Worm (Caenorhabditis elegans): ENCODE results near the gene F43D2.7.

The F43D2.7 gene

ce11 chrV:14603755-14604154 is 36.2 kb downstream of the F43D2.7 start:
- TF ChIP-seq aly-2 (tag; optimal IDR thresholded peaks at IDR 0.05): no peak
- no peak for TF ChIP-seq Y5F2A.4 (GFP tag; optimal IDR thresholded peaks at IDR 0.05)
- TF ChIP-seq F49E8.2 (tag; optimal IDR thresholded peaks at IDR 0.05; ENCODE audit: borderline replicate concordance): no peak
- no peak for TF ChIP-seq zip-2 (tag; optimal IDR thresholded peaks at IDR 0.05)
- no peak for TF ChIP-seq gei-8 (GFP tag; optimal IDR thresholded peaks at IDR 0.05)
- no peak for TF ChIP-seq tag-97 (GFP tag; IDR thresholded peaks at IDR 0.05)

- TF ChIP-seq F44E2.7 (GFP tag; IDR thresholded peaks at IDR 0.05) (no peak), ctbp-1 (GFP tag; IDR thresholded peaks at IDR 0.05) (no peak), ceh-28 (tag; optimal IDR thresholded peaks at IDR 0.05) (no peak), hlh-11 (tag; optimal IDR thresholded peaks at IDR 0.05) (no peak), arid-1 (GFP tag; conservative IDR thresholded peaks at IDR 0.05) (no peak), pha-4 (GFP tag; IDR thresholded peaks at IDR 0.05) (no peak), pha-4 (tag; optimal IDR thresholded peaks at IDR 0.05) (no peak), unc-130 (GFP tag; optimal IDR thresholded peaks at IDR 0.05) (no peak), hlh-30 (tag; optimal IDR thresholded peaks at IDR 0.05; ENCODE audit: insufficient read depth) (no peak), fkh-10 (GFP tag; optimal IDR thresholded peaks at IDR 0.05) (no peak), mep-1 (tag; optimal IDR thresholded peaks at IDR 0.05) (no peak), Y48G9A.11 (GFP tag; IDR thresholded peaks at IDR 0.05) (no peak), ceh-44 (GFP tag; IDR thresholded peaks at IDR 0.05) (no peak), lin-15B (tag; optimal IDR thresholded peaks at IDR 0.05) (no peak), dmd-9 (GFP tag; IDR thresholded peaks at IDR 0.05) (no peak), aha-1 (tag) (no peak)
Measured at ce11 chrV:14599972-14600371, 40.0 kb downstream of the F43D2.7 start, which contains the start of gene glb-22. Gene glb-22 (plus strand): TSS chrV:14600272.

- TF ChIP-seq pha-4 (GFP tag; IDR thresholded peaks at IDR 0.05) (no peak), pha-4 (tag; optimal IDR thresholded peaks at IDR 0.05) (peak; percentile 22), dpl-1 (GFP tag; optimal IDR thresholded peaks at IDR 0.05) (peak; percentile 24), nhr-6 (tag; optimal IDR thresholded peaks at IDR 0.05) (peak; percentile 75), ceh-28 (tag; optimal IDR thresholded peaks at IDR 0.05) (peak; percentile 29), nhr-28 (tag; optimal IDR thresholded peaks at IDR 0.05) (peak; percentile 48), hlh-30 (tag; optimal IDR thresholded peaks at IDR 0.05; ENCODE audit: insufficient read depth) (peak; percentile 35), hmg-1.1 (GFP tag; IDR thresholded peaks at IDR 0.05) (peak; percentile 54; the same call in 1 of the 2 replicates), lsy-2 (tag; optimal IDR thresholded peaks at IDR 0.05) (peak in 1 of 2 experiments; percentile 57), lin-13 (GFP tag; optimal IDR thresholded peaks at IDR 0.05) (no peak), dve-1 (tag; optimal IDR thresholded peaks at IDR 0.05; ENCODE audit: insufficient read depth) (peak; percentile 21), jun-1 (tag; optimal IDR thresholded peaks at IDR 0.05) (no peak), pqm-1 (tag; optimal IDR thresholded peaks at IDR 0.05) (peak; percentile 3), ctbp-1 (GFP tag; IDR thresholded peaks at IDR 0.05) (0 out of 2 replicates have a peak, but pooled peaks have one; percentile 13), hlh-11 (tag; optimal IDR thresholded peaks at IDR 0.05) (peak; percentile 52), rbr-2 (tag; optimal IDR thresholded peaks at IDR 0.05) (peak; percentile 1), lin-38 (GFP tag; IDR thresholded peaks at IDR 0.05) (peak; percentile 78), mep-1 (tag; optimal IDR thresholded peaks at IDR 0.05) (peak; percentile 33), unc-62 (GFP tag; optimal IDR thresholded peaks at IDR 0.05 in 1 of 2) (peak in 1 of 2 experiments; percentile 99), unc-62 (tag; optimal IDR thresholded peaks at IDR 0.05) (no peak), mes-2 (tag; optimal IDR thresholded peaks at IDR 0.05; ENCODE audit: poor library complexity, severe bottlenecking) (peak; percentile 71), nhr-41 (GFP tag; IDR thresholded peaks at IDR 0.05) (no peak), lin-1 (GFP tag; IDR thresholded peaks at IDR 0.05) (no peak), D1046.2 (GFP tag; IDR thresholded peaks at IDR 0.05) (no peak)
Measured at ce11 chrV:14597681-14598184, 42.2 kb downstream of the F43D2.7 start, which contains the start of gene R11H6.2. Gene R11H6.2 (plus strand): TSS chrV:14598006.

Data from whole organism, L4 larva.